Worm (Caenorhabditis elegans) whole organism, early embryonic: ENCODE data around the gene bus-8B.

Experiments
- B0310.2 ChIP-seq: sonication (generic microtip); optimal IDR thresholded peaks from 2 replicates; lab custom pipeline; 2016; ENCODE audit warnings: mild to moderate bottlenecking, missing genetic modification characterization, missing compliant biosample characterization
- F13C5.2 ChIP-seq: sonication (generic microtip); optimal IDR thresholded peaks from 2 replicates; lab custom pipeline; 2017; ENCODE audit warnings: mild to moderate bottlenecking, missing genetic modification characterization, inconsistent platforms, missing compliant biosample characterization
- aly-1 ChIP-seq: sonication (generic microtip); optimal IDR thresholded peaks from 2 replicates; lab custom pipeline; 2016; ENCODE audit warnings: missing genetic modification characterization, missing compliant biosample characterization
- ama-1 ChIP-seq: fragments of 150-350 bp; optimal IDR thresholded peaks from 2 replicates; lab custom pipeline; 2014
- ceh-13 ChIP-seq: fragments of 200-800 bp; sonication (Bioruptor generic); optimal IDR thresholded peaks from 2 replicates; lab custom pipeline; 2018; ENCODE audit warnings: mild to moderate bottlenecking, missing genetic modification characterization, missing compliant biosample characterization
- ceh-36 ChIP-seq: sonication (generic microtip); optimal IDR thresholded peaks from 2 replicates; lab custom pipeline; 2016; ENCODE audit warnings: missing genetic modification characterization, inconsistent platforms, missing compliant biosample characterization
- ets-7 ChIP-seq: sonication (generic microtip); optimal IDR thresholded peaks from 2 replicates; lab custom pipeline; 2016; ENCODE audit warnings: missing genotype, missing genetic modification characterization, missing compliant biosample characterization
- flt-1 ChIP-seq: fragments of 200-800 bp; sonication (Bioruptor generic); IDR thresholded peaks from 2 replicates; pipeline ENCODE4 v1.3.6; 2022; ENCODE audit warnings: missing genetic modification characterization, missing compliant biosample characterization
- hmbx-1 ChIP-seq: sonication (generic microtip); optimal IDR thresholded peaks from 2 replicates; lab custom pipeline; 2016; ENCODE audit warnings: mild to moderate bottlenecking, missing genetic modification characterization, missing compliant biosample characterization
- hmg-4 ChIP-seq: fragments of 200-800 bp; sonication (Bioruptor generic); optimal IDR thresholded peaks from 2 replicates; lab custom pipeline; 2018; ENCODE audit warnings: mild to moderate bottlenecking, missing genetic modification characterization, missing compliant biosample characterization
- hnd-1 ChIP-seq: sonication (generic microtip); optimal IDR thresholded peaks from 2 replicates; lab custom pipeline; 2016; ENCODE audit warnings: missing genetic modification characterization, missing compliant biosample characterization
- pes-1 ChIP-seq: fragments of 200-800 bp; sonication (Bioruptor generic); IDR thresholded peaks from 2 replicates; pipeline ENCODE4 v1.3.6; 2022; ENCODE audit warnings: missing genetic modification reagents, missing genetic modification characterization, missing compliant biosample characterization
- scrt-1 ChIP-seq: fragments of 200-800 bp; sonication (Bioruptor generic); IDR thresholded peaks from 2 replicates; pipeline ENCODE4 v1.3.6; 2022; ENCODE audit warnings: missing genetic modification characterization, missing compliant biosample characterization
- sea-1 ChIP-seq: fragments of 200-800 bp; sonication (Bioruptor generic); conservative IDR thresholded peaks from 2 replicates; pipeline ENCODE4 v1.3.6; 2022; ENCODE audit warnings: missing genetic modification characterization, missing compliant biosample characterization
- tbx-11 ChIP-seq: fragments of 200-800 bp; sonication (Bioruptor generic); IDR thresholded peaks from 2 replicates; pipeline ENCODE4 v1.3.6; 2022; ENCODE audit warnings: missing genetic modification characterization, missing compliant biosample characterization
- tbx-37 ChIP-seq: fragments of 200-800 bp; sonication (Bioruptor generic); conservative IDR thresholded peaks from 2 replicates; pipeline ENCODE4 v1.3.6; 2022; ENCODE audit warnings: missing genetic modification reagents, missing genetic modification characterization, missing compliant biosample characterization
- tra-4 ChIP-seq: sonication (generic microtip); optimal IDR thresholded peaks from 2 replicates; lab custom pipeline; 2017; ENCODE audit warnings: missing genetic modification characterization, missing compliant biosample characterization

bus-8B gene

DNA sequence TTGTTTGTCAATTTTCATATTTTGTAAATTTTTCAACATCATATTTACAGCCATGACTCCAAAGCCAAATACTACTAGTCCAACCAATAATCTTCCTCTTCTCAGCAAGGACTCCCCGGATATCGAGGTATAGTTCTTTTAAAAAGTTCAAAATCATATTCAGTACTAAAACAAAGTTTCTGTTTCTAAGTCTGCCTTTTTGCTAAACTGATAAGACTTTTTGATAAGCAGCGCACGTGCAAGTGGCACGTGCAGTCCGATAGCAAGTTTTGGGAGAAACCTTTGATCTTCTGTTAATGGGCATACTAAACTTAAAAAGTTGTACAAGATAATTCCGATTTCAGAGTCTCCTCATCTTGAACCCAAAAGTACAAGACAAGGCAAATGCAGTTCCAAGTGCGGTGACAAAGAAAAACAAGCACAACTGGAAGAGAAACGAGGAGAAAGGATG, 25.3 kb upstream of the bus-8B start, which contains the start of gene dpyd-1:
dpyd-1 (plus strand) TSS at position 51 of the 451 bp plus-strand sequence.
- no peak for TF ChIP-seq ceh-36 (tag; lab: Kevin White, UChicago)
- TF ChIP-seq tra-4 (tag; lab: Kevin White, UChicago), result no peak
- TF ChIP-seq pes-1 (GFP tag; lab: Robert Waterston, UW), result no peak
- TF ChIP-seq flt-1 (GFP tag; lab: Robert Waterston, UW), result no peak
- TF ChIP-seq B0310.2, result no peak
- TF ChIP-seq ama-1 (lab: Kevin White, UChicago), result no peak
- no peak for TF ChIP-seq hmg-4 (GFP tag; lab: Kevin White, UChicago)
- TF ChIP-seq aly-1 (tag; lab: Kevin White, UChicago), result no peak
- no peak for TF ChIP-seq F13C5.2 (tag; lab: Kevin White, UChicago)
- TF ChIP-seq tbx-11 (GFP tag; lab: Robert Waterston, UW), result no peak
- no peak for TF ChIP-seq hnd-1
- no peak for TF ChIP-seq ets-7
- no peak for TF ChIP-seq ceh-13 (GFP tag; lab: Kevin White, UChicago)
- no peak for TF ChIP-seq hmbx-1
- no peak for TF ChIP-seq sea-1
- TF ChIP-seq tbx-37 (GFP tag; lab: Robert Waterston, UW), result no peak

DNA sequence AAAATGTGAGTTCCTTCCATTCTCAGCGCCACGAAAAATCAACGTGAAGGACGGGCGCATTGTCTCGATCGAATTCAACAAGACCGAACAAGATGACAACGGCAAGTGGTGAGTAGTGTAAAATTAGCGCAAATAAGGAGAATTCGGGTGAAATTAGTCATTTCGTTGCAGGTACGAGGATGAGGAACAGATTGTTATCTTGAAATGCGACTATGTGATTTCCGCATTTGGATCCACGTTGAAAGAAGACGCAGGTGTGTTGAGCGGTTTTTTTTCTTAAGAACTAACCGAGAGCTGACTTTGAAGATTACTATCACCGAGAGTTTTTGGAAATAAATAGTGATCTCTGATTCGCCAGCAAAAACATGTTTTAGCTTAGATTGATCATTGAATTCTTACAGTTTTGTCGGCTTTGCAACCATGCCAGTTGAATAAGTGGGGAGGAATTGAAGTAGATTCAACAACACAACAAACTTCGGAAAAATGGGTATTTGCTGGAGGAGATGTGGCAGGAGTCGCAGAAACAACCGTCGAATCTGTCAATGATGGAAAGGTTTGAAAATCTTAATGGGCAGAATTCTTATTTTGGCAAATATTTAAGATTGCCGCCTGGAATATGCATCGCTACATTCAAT, 22.9 kb upstream of the bus-8B start:
- no peak for TF ChIP-seq aly-1 (tag; lab: Kevin White, UChicago)
- TF ChIP-seq tbx-37 (GFP tag; lab: Robert Waterston, UW), result no peak
- TF ChIP-seq ets-7, result no peak
- TF ChIP-seq ama-1 (lab: Kevin White, UChicago), result no peak
- no peak for TF ChIP-seq pes-1 (GFP tag; lab: Robert Waterston, UW)
- no peak for TF ChIP-seq F13C5.2 (tag; lab: Kevin White, UChicago)
- TF ChIP-seq ceh-36 (tag; lab: Kevin White, UChicago), result no peak
- no peak for TF ChIP-seq ceh-13 (GFP tag; lab: Kevin White, UChicago)
- TF ChIP-seq hnd-1, result no peak
- TF ChIP-seq B0310.2, result no peak
- TF ChIP-seq tbx-11 (GFP tag; lab: Robert Waterston, UW), result no peak
- no peak for TF ChIP-seq scrt-1 (GFP tag; lab: Robert Waterston, UW)

DNA sequence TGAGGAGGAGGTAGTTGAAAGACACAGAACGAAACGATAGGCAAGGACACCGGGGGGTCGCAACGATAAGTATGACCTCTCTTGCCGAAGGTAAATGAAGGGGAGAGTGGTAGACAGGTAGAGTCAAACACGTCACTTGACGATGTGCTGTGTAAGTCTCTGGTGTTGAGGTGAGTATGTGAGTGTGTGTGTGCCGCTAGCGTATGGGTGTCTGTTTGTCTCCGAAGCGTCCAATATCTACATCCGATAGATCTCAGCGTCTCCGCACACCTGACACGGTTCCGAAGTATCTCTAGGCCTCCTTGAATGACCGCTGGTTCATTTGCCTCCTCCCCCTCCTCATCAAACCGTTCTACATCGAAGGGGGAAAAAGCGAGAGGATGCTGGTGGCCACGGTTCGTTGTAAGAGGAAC, 18.0 kb upstream of the bus-8B start:
- TF ChIP-seq ceh-13 (GFP tag; lab: Kevin White, UChicago) (no peak), tbx-37 (GFP tag; lab: Robert Waterston, UW) (no peak; the same call in 1 of the 2 replicates), sea-1 (peak; percentile 37; the same call in 1 of the 2 replicates), ama-1 (lab: Kevin White, UChicago) (no peak), hmbx-1 (no peak), tra-4 (tag; lab: Kevin White, UChicago) (no peak), scrt-1 (GFP tag; lab: Robert Waterston, UW) (no peak), B0310.2 (peak; percentile 65), tbx-11 (GFP tag; lab: Robert Waterston, UW) (0 out of 2 replicates have a peak, but pooled peaks have one; percentile 29), aly-1 (tag; lab: Kevin White, UChicago) (no peak), flt-1 (GFP tag; lab: Robert Waterston, UW) (0 out of 2 replicates have a peak, but pooled peaks have one; percentile 7), ceh-36 (tag; lab: Kevin White, UChicago) (no peak), F13C5.2 (tag; lab: Kevin White, UChicago) (peak; percentile 60), pes-1 (GFP tag; lab: Robert Waterston, UW) (no peak), ets-7 (no peak), hmg-4 (GFP tag; lab: Kevin White, UChicago) (peak; percentile 92), hnd-1 (no peak)

DNA sequence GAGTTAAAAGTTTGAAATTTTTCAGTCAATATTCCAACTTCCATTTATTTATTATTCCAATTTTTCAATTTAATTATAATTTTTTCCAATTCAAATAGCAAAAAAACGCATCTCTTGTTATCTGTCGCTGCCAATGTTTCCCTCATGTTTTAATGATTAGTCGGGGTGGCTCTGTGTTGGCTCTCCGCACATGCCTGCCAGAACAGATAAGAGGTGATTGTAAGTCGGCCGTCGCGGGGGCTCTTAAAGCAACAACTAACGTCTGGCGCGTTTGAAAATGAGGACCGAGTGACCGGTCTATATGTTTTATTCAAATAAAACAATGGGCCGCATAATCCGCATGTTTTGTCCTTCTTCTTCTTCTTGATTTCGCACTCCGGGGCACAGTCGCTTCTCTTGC, 16.8 kb upstream of the bus-8B start:
- TF ChIP-seq aly-1 (tag; lab: Kevin White, UChicago), result no peak
- no peak for TF ChIP-seq ceh-36 (tag; lab: Kevin White, UChicago)
- TF ChIP-seq pes-1 (GFP tag; lab: Robert Waterston, UW), result no peak
- TF ChIP-seq ama-1 (lab: Kevin White, UChicago), result no peak

DNA sequence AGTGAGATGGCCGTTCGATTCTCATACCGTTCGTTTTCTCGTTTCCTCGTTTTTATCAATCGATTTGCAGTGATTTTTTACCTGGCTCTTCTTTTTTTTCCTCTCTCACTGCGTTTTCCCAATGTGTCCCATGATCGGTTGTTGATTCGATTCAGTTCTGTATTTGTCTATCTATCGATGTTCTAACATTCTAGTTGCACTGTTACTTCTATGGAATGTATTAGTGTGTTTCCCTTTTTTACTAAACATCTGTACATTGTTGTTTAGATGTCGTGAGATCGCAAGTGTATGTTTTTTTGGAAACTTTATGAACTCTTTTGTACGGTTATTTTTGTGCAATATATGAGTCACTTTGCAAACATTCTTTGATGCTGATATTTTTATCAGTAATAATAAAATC, 15.5 kb upstream of the bus-8B start:
- TF ChIP-seq F13C5.2 (tag; lab: Kevin White, UChicago) (no peak), hnd-1 (no peak), B0310.2 (no peak), tbx-37 (GFP tag; lab: Robert Waterston, UW) (no peak), pes-1 (GFP tag; lab: Robert Waterston, UW) (no peak), tra-4 (tag; lab: Kevin White, UChicago) (no peak), ets-7 (no peak), flt-1 (GFP tag; lab: Robert Waterston, UW) (no peak), hmg-4 (GFP tag; lab: Kevin White, UChicago) (no peak), sea-1 (no peak), ceh-36 (tag; lab: Kevin White, UChicago) (no peak), ama-1 (lab: Kevin White, UChicago) (no peak), ceh-13 (GFP tag; lab: Kevin White, UChicago) (no peak), aly-1 (tag; lab: Kevin White, UChicago) (no peak), scrt-1 (GFP tag; lab: Robert Waterston, UW) (no peak), tbx-11 (GFP tag; lab: Robert Waterston, UW) (no peak), hmbx-1 (no peak)

DNA sequence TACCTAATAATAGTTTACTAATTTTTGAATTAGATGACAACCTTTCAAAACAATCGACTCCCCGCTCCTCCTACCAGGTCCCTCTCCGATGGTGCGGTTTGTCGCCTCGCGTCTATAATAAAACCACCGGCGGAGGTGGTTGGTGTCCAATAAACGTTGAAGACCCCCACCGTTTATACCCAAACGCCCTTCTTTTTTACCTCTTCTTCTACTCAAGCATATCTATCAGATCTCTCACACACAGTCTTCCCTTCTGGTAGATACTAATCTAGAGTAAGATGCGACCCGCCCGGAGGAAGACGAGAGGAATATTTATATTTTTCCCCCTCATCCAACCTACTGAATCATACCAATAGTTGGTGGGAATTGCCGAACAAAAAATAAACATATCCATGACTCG, 14.3 kb upstream of the bus-8B start:
- TF ChIP-seq aly-1 (tag; lab: Kevin White, UChicago) (no peak), ets-7 (no peak), hmg-4 (GFP tag; lab: Kevin White, UChicago) (no peak), flt-1 (GFP tag; lab: Robert Waterston, UW) (no peak), tra-4 (tag; lab: Kevin White, UChicago) (no peak), ceh-13 (GFP tag; lab: Kevin White, UChicago) (no peak)

DNA sequence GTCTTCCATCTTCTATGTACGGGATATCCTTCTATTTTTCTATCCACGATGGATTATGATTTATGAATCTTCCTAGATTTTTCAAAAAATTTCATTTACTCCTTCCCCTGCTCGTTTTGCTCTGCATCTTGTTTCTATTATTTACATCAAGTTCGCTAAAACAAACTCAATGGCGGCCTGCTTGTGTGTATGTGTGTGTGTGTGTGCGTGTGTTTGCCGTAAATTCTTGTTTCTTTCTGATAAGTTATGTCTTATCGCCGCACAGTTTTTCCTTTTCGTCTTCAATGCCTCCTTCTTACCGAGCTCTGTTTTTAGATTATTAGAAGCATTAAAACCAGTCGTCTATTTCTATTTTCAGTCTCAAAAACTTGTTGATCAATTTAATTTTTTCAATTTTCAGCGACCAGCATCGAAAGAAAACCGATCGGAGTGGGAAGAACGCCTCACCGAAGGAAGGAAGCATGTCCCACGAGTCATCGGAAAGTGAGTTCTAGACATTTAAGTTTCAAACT, 13.8 kb upstream of the bus-8B start, which contains the start of gene dlg-1:
dlg-1 (plus strand) TSS at position 401 of the 512 bp plus-strand sequence.
- TF ChIP-seq pes-1 (GFP tag; lab: Robert Waterston, UW) (no peak), ama-1 (lab: Kevin White, UChicago) (no peak), sea-1 (no peak), tra-4 (tag; lab: Kevin White, UChicago) (no peak), hnd-1 (no peak), tbx-37 (GFP tag; lab: Robert Waterston, UW) (no peak), hmbx-1 (no peak), hmg-4 (GFP tag; lab: Kevin White, UChicago) (no peak), B0310.2 (no peak), scrt-1 (GFP tag; lab: Robert Waterston, UW) (no peak), tbx-11 (GFP tag; lab: Robert Waterston, UW) (no peak), ceh-13 (GFP tag; lab: Kevin White, UChicago) (no peak), aly-1 (tag; lab: Kevin White, UChicago) (no peak), ceh-36 (tag; lab: Kevin White, UChicago) (no peak), ets-7 (no peak)
